Fruit fly (Drosophila melanogaster): Measurements from ENCODE around the gene Osi2.

Gene Osi2

DNA sequence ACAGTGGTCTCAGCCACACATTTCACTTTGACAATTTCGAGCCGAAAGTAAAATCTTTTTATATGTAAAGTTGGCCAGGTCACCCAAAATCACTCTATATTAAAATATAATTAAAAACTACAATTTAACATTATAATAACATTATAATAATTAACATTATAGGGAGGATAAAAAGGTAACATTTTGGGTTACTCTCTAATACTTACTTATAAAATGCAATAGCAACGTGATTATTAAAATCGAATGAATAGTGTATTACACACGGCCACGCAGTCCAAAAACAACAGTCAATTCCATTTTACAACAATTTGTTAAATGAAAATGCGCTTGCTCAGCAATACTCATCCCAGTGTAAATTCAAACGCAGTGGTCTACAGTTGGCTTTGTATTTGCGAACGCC, 12.9 kb downstream of the Osi2 start (continued):
- TF ChIP-seq CG10669 (GFP tag; optimal IDR thresholded peaks at IDR 0.05) (no peak), Smox (GFP tag; optimal IDR thresholded peaks at IDR 0.05) (no peak), svp (GFP tag) (no peak), Eip93F (GFP tag; optimal IDR thresholded peaks at IDR 0.05) (no peak), lz (GFP tag; optimal IDR thresholded peaks at IDR 0.05) (no peak), CG15336 (GFP tag; IDR thresholded peaks at IDR 0.05) (0 out of 2 replicates have a peak, but pooled peaks have one; percentile 25), CG1621 (tag; optimal IDR thresholded peaks at IDR 0.05) (no peak)

DNA sequence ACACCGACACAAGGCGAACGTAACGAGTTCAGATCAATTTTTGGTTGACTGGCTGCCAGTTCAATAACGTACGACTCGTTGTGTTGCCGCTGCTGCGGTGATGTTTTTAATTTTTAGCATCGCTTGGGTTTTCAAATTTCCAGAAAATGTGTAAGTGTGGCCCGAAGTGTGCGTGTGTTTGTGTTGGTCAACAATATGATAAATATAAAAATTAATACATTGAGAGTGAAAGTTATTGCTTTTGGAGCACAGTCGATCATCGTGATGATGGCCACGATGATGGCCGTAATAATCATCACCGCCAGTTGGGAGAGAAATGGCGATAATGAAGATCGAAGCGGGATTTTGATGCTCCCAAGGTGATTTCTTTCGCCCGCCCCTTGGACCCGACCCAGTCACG, 17.0 kb downstream of the Osi2 start:
- TF ChIP-seq CG8119 (GFP tag; IDR thresholded peaks at IDR 0.05): no peak
- no peak for TF ChIP-seq CG34406 (GFP tag; optimal IDR thresholded peaks at IDR 0.05)
- peak; percentile 9 for TF ChIP-seq Eip78C (GFP tag)
- peak; percentile 59 for TF ChIP-seq Blimp-1 (GFP tag; optimal IDR thresholded peaks at IDR 0.05)
- no peak for TF ChIP-seq CG11902 (GFP tag; optimal IDR thresholded peaks at IDR 0.05)
- no peak for TF ChIP-seq CG3919 (GFP tag; optimal IDR thresholded peaks at IDR 0.05)

DNA sequence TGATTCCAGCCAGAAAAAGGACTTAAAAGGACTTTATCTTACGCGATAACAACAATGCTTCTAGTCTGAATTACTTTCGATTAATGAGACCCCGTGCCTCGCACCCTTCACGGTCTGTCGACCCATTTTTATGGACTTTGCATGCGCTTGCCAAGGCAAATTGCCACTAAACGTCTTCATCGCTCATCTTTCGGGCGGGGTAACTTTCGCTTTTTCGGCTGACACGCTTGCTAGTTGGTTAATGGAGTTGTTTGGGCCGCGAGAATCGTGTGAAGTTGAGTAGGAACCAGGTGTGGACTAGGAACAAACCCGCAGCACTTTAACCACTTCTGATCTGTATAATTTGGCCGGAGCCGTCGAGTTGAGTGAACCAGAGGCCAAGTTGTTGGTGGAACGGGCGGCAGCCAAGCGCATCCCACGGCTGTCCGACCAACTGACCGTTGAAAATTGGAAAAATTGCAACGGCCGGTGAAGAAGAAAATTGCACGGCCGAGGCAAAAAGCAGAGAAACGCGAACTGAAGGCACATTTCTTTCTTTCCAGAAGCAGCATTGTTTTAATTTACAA, 17.9 kb downstream of the Osi2 start, which contains the start of gene Osi5:
Osi5 (plus strand) TSS at position 516 of the 566 bp plus-strand sequence.
- TF ChIP-seq cyc (GFP tag; optimal IDR thresholded peaks at IDR 0.05) (no peak), ss (GFP tag; optimal IDR thresholded peaks at IDR 0.05) (peak in 1 of 2 experiments; percentile 16), Ets96B (tag; optimal IDR thresholded peaks at IDR 0.05) (no peak), CG1621 (tag; optimal IDR thresholded peaks at IDR 0.05) (no peak)

DNA sequence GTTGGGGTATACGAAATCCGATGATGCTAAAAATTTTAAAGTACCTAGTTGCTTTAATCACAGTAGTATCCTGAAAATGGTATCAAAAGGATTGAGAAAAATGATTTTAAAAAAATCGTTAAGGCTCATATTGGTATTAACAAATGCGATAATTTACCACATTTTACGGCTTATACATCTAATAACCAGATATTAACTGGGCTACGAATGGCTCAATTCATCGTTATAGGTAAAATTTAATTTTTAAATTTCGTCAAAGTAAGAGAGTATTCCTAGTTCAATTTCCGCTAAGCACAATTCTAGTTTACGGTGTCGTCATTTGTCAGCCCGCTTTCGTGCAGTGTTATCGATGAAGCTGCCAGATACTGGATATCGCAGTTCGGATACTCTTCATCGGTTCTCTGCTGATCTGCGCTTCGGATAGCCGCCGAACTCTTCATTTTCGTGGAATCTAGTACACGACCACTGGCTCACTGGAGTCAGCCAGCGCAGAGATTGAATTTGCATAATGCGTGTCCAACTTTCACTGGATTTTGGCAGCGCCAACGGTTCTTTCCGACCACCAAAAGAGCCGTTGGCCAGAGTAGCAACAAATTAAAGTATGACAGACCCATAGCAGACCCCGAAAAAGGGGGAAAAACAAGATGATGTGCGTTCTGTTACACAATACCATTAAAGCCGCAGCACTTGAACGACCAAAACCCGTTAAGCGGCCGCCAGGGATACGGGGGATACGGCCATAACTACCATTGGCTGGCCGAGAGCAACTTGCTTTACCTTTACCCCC, 20.1 kb downstream of the Osi2 start:
- TF ChIP-seq Gug (GFP tag; IDR thresholded peaks at IDR 0.05) (no peak), salr (GFP tag; optimal IDR thresholded peaks at IDR 0.05) (peak in 1 of 2 experiments; percentile 32), eg (GFP tag; IDR thresholded peaks at IDR 0.05) (no peak), Sox102F (GFP tag; optimal IDR thresholded peaks at IDR 0.05) (peak; percentile 12), Eip78C (GFP tag) (peak; percentile 79), CG6808 (GFP tag; optimal IDR thresholded peaks at IDR 0.05) (no peak), CG15336 (GFP tag; IDR thresholded peaks at IDR 0.05) (peak; percentile 31; the same call in 1 of the 2 replicates), net (GFP tag; optimal IDR thresholded peaks at IDR 0.05) (peak; percentile 7), Ets96B (tag; optimal IDR thresholded peaks at IDR 0.05) (no peak), CG8319 (GFP tag; optimal IDR thresholded peaks at IDR 0.05) (no peak), topi (GFP tag; optimal IDR thresholded peaks at IDR 0.05) (peak; percentile 0), CG3919 (GFP tag; optimal IDR thresholded peaks at IDR 0.05) (peak; percentile 41), Sox14 (GFP tag; optimal IDR thresholded peaks at IDR 0.05) (peak; percentile 9), Hr38 (GFP tag; optimal IDR thresholded peaks at IDR 0.05) (no peak), Ets21C (GFP tag; optimal IDR thresholded peaks at IDR 0.05) (no peak), Hr39 (GFP tag; optimal IDR thresholded peaks at IDR 0.05) (no peak), lz (GFP tag; optimal IDR thresholded peaks at IDR 0.05) (no peak), CG32006 (GFP tag; optimal IDR thresholded peaks at IDR 0.05) (peak; percentile 86), fd85E (GFP tag; optimal IDR thresholded peaks at IDR 0.05) (no peak), dac (GFP tag; optimal IDR thresholded peaks at IDR 0.05) (peak; percentile 68), CG10669 (GFP tag; optimal IDR thresholded peaks at IDR 0.05) (no peak), OdsH (GFP tag; optimal IDR thresholded peaks at IDR 0.05) (peak; percentile 60), Sox15 (GFP tag; optimal IDR thresholded peaks at IDR 0.05) (peak; percentile 40), CG10631 (GFP tag; optimal IDR thresholded peaks at IDR 0.05) (peak; percentile 18), acj6 (GFP tag; optimal IDR thresholded peaks at IDR 0.05) (peak; percentile 52), Met (GFP tag; optimal IDR thresholded peaks at IDR 0.05) (peak; percentile 8), CG11294 (GFP tag; IDR thresholded peaks at IDR 0.05) (no peak), CG11902 (GFP tag; optimal IDR thresholded peaks at IDR 0.05) (peak; percentile 48), CG4318 (GFP tag; optimal IDR thresholded peaks at IDR 0.05) (peak; percentile 60), CG9139 (GFP tag; optimal IDR thresholded peaks at IDR 0.05) (no peak), spab (GFP tag; optimal IDR thresholded peaks at IDR 0.05) (no peak), achi (GFP tag; optimal IDR thresholded peaks at IDR 0.05) (peak; percentile 44), ss (GFP tag; optimal IDR thresholded peaks at IDR 0.05) (no peak), Blimp-1 (GFP tag; optimal IDR thresholded peaks at IDR 0.05) (peak; percentile 72), CG6276 (GFP tag; optimal IDR thresholded peaks at IDR 0.05) (no peak), CG16779 (tag; optimal IDR thresholded peaks at IDR 0.05) (no peak), CG8119 (GFP tag; IDR thresholded peaks at IDR 0.05) (no peak)

All from whole organism, prepupa.